Worm (Caenorhabditis elegans) whole organism, young adult: ENCODE measurements around the gene lgc-24.

Source experiments
- B0261.1 ChIP-seq: sonication (generic microtip); optimal IDR thresholded peaks from 2 replicates; lab custom pipeline; 2016; ENCODE audit warnings: mild to moderate bottlenecking, missing genetic modification characterization, moderate library complexity, missing compliant biosample characterization
- C06A6.2 ChIP-seq: fragments of 200-800 bp; sonication (Bioruptor generic); conservative IDR thresholded peaks from 2 replicates; pipeline ENCODE4 v1.3.6; 2022; ENCODE audit warnings: missing genetic modification characterization, missing compliant biosample characterization
- F39B2.1 ChIP-seq: fragments of 200-800 bp; sonication (Bioruptor generic); IDR thresholded peaks from 2 replicates; pipeline ENCODE4 v1.3.6; 2022; ENCODE audit warnings: missing genetic modification reagents, missing genetic modification characterization, missing compliant biosample characterization
- F57C9.4 ChIP-seq: sonication (generic microtip); optimal IDR thresholded peaks from 2 replicates; lab custom pipeline; 2017; ENCODE audit warnings: mild to moderate bottlenecking, missing genetic modification characterization, missing compliant biosample characterization
- T07F8.4 ChIP-seq: sonication (generic microtip); optimal IDR thresholded peaks from 2 replicates; lab custom pipeline; 2016; ENCODE audit warnings: mild to moderate bottlenecking, missing genetic modification characterization, moderate library complexity, missing compliant biosample characterization
- Y67H2A.10 ChIP-seq: fragments of 200-800 bp; sonication (Bioruptor generic); conservative IDR thresholded peaks from 2 replicates; pipeline ENCODE4 v1.3.6; 2022; ENCODE audit warnings: missing genetic modification reagents, missing genetic modification characterization, missing compliant biosample characterization
- aptf-2 ChIP-seq: fragments of 200-800 bp; sonication (Bioruptor generic); conservative IDR thresholded peaks from 2 replicates; pipeline ENCODE4 v1.3.6; 2022; ENCODE audit warnings: missing genetic modification reagents, missing genetic modification characterization, missing compliant biosample characterization
- attf-5 ChIP-seq: fragments of 200-800 bp; sonication (Bioruptor generic); optimal IDR thresholded peaks from 2 replicates; lab custom pipeline; 2018; ENCODE audit warnings: mild to moderate bottlenecking, missing genetic modification characterization, missing compliant biosample characterization
- ceh-100 ChIP-seq: fragments of 200-800 bp; sonication (Bioruptor generic); IDR thresholded peaks from 2 replicates; pipeline ENCODE4 v1.3.6; 2022; ENCODE audit warnings: missing genetic modification reagents, missing genetic modification characterization, missing compliant biosample characterization
- ceh-27 ChIP-seq: fragments of 200-800 bp; sonication (Bioruptor generic); optimal IDR thresholded peaks from 2 replicates; lab custom pipeline; 2018; ENCODE audit warnings: mild to moderate bottlenecking, missing genetic modification characterization, moderate library complexity, missing compliant biosample characterization
- ceh-58 ChIP-seq: fragments of 200-800 bp; sonication (Bioruptor generic); IDR thresholded peaks from 2 replicates; pipeline ENCODE4 v1.3.6; 2022; ENCODE audit warnings: missing genetic modification characterization, missing compliant biosample characterization
- gei-17 ChIP-seq: fragments of 200-800 bp; sonication (Bioruptor generic); optimal IDR thresholded peaks from 2 replicates; lab custom pipeline; 2018; ENCODE audit warnings: mild to moderate bottlenecking, missing genetic modification characterization, missing compliant biosample characterization
- him-1 ChIP-seq: sonication (generic microtip); optimal IDR thresholded peaks from 2 replicates; lab custom pipeline; 2016; ENCODE audit warnings: missing genotype, missing genetic modification reagents, missing genetic modification characterization, missing compliant biosample characterization
- hlh-12 ChIP-seq: sonication (generic microtip); optimal IDR thresholded peaks from 2 replicates; lab custom pipeline; 2016; ENCODE audit warnings: missing genetic modification characterization, missing compliant biosample characterization
- hmg-20 ChIP-seq: fragments of 200-800 bp; sonication (Bioruptor generic); IDR thresholded peaks from 2 replicates; pipeline ENCODE4 v1.3.6; 2022; ENCODE audit warnings: missing genetic modification reagents, missing genetic modification characterization, missing compliant biosample characterization
- hrde-1 ChIP-seq: sonication (generic microtip); optimal IDR thresholded peaks from 2 replicates; lab custom pipeline; 2016; ENCODE audit warnings: missing genetic modification characterization, mild to moderate bottlenecking, missing compliant biosample characterization, moderate library complexity, missing genotype, missing genetic modification reagents, borderline replicate concordance
- lin-40 ChIP-seq: sonication (generic microtip); optimal IDR thresholded peaks from 2 replicates; lab custom pipeline; 2016; ENCODE audit warnings: missing genetic modification characterization, mild to moderate bottlenecking, missing compliant biosample characterization, missing genotype, missing genetic modification reagents
- lin-54 ChIP-seq: fragments of 200-800 bp; sonication (Bioruptor generic); optimal IDR thresholded peaks from 2 replicates; lab custom pipeline; 2018; ENCODE audit warnings: mild to moderate bottlenecking, missing genetic modification characterization, missing compliant biosample characterization
- lsl-1 ChIP-seq: fragments of 200-800 bp; sonication (Bioruptor generic); optimal IDR thresholded peaks from 2 replicates; lab custom pipeline; 2018; ENCODE audit warnings: mild to moderate bottlenecking, missing genetic modification characterization, moderate library complexity, missing compliant biosample characterization
- lsy-27 ChIP-seq: sonication (generic microtip); optimal IDR thresholded peaks from 2 replicates; lab custom pipeline; 2017; ENCODE audit warnings: missing genetic modification characterization, mild to moderate bottlenecking, missing compliant biosample characterization, antibody characterized with exemption, missing genotype, borderline replicate concordance; ENCODE audit not compliant: insufficient read depth
- madf-3 ChIP-seq: fragments of 200-800 bp; sonication (Bioruptor generic); IDR thresholded peaks from 2 replicates; pipeline ENCODE4 v1.3.6; 2022; ENCODE audit warnings: missing genetic modification reagents, missing genetic modification characterization, missing compliant biosample characterization
- nfya-1 ChIP-seq: sonication (generic microtip); optimal IDR thresholded peaks from 2 replicates; lab custom pipeline; 2017; ENCODE audit warnings: antibody characterized with exemption, missing compliant biosample characterization, missing genetic modification characterization, borderline replicate concordance; ENCODE audit not compliant: insufficient read depth
- nfyb-1 ChIP-seq: fragments of 200-800 bp; sonication (Bioruptor generic); IDR thresholded peaks from 2 replicates; pipeline ENCODE4 v1.3.6; 2022; ENCODE audit warnings: missing genetic modification reagents, missing genetic modification characterization, missing compliant biosample characterization
- pha-4 ChIP-seq: fragments of 150-350 bp; sonication (generic microtip); optimal IDR thresholded peaks from 2 replicates; lab custom pipeline; 2014; ENCODE audit warnings: missing biosample characterization, missing genetic modification reagents, missing genetic modification characterization
- snpc-1.1 ChIP-seq: sonication (generic microtip); optimal IDR thresholded peaks from 2 replicates; lab custom pipeline; 2017; ENCODE audit warnings: missing genetic modification characterization, mild to moderate bottlenecking, missing compliant biosample characterization, antibody characterized with exemption, moderate library complexity, missing genotype, missing genetic modification reagents; ENCODE audit not compliant: insufficient read depth
- snpc-3.4 ChIP-seq: sonication (generic microtip); optimal IDR thresholded peaks from 2 replicates; lab custom pipeline; 2017; ENCODE audit warnings: missing genetic modification characterization, mild to moderate bottlenecking, missing compliant biosample characterization, antibody characterized with exemption, moderate library complexity, missing genotype, missing genetic modification reagents
- sptf-2 ChIP-seq: fragments of 200-800 bp; sonication (Bioruptor generic); optimal IDR thresholded peaks from 2 replicates; lab custom pipeline; 2018; ENCODE audit warnings: mild to moderate bottlenecking, missing genetic modification characterization, missing compliant biosample characterization
- tbp1 ChIP-seq: fragments of 200-800 bp; sonication (Bioruptor generic); optimal IDR thresholded peaks from 2 replicates; lab custom pipeline; 2018; ENCODE audit warnings: mild to moderate bottlenecking, missing genetic modification characterization, missing compliant biosample characterization
- tbx-9 ChIP-seq: sonication (generic microtip); optimal IDR thresholded peaks from 2 replicates; lab custom pipeline; 2016; ENCODE audit warnings: borderline replicate concordance, missing genetic modification characterization, inconsistent platforms, missing compliant biosample characterization
- xnd-1 ChIP-seq: sonication (generic microtip); optimal IDR thresholded peaks from 2 replicates; lab custom pipeline; 2016; ENCODE audit warnings: missing genotype, missing genetic modification reagents, missing genetic modification characterization, missing compliant biosample characterization
- ztf-18 ChIP-seq: sonication (generic microtip); optimal IDR thresholded peaks from 2 replicates; lab custom pipeline; 2016; ENCODE audit warnings: missing genotype, mild to moderate bottlenecking, missing genetic modification characterization, missing compliant biosample characterization
- ztf-25 ChIP-seq: fragments of 200-800 bp; sonication (Bioruptor generic); IDR thresholded peaks from 2 replicates; pipeline ENCODE4 v1.3.6; 2022; ENCODE audit warnings: missing genetic modification reagents, missing genetic modification characterization, missing compliant biosample characterization
- ztf-3 ChIP-seq: fragments of 200-800 bp; sonication (Bioruptor generic); optimal IDR thresholded peaks from 2 replicates; lab custom pipeline; 2018; ENCODE audit warnings: mild to moderate bottlenecking, missing genetic modification characterization, missing compliant biosample characterization

lgc-24 gene

DNA sequence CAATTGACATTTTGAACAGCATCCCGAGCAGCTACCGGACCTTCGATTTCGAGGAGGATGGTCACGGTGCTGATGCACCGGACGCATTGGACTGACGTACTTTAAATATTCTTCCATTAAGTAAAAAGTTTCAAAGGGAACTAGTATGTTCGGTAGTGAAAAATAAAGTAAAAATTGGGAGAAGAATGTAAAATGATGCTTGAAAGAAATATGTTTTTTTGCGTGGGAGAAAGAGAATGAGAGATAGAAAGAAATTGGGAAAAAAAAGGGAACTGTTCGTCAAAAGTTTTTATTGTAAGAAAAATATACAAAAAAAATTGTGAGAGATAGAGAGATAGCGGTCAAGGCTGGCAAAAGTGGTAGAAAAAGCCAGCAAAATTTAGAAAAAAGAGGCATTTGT lies 34.4 kb upstream of the lgc-24 start, which contains the start of gene tsp-20:
TSS of gene tsp-20 (minus strand) at position 101 of the 400 bp plus-strand sequence.
- TF ChIP-seq F57C9.4 (tag; lab: Kevin White, UChicago) (no peak), pha-4 (tag; lab: Kevin White, UChicago) (no peak)

DNA sequence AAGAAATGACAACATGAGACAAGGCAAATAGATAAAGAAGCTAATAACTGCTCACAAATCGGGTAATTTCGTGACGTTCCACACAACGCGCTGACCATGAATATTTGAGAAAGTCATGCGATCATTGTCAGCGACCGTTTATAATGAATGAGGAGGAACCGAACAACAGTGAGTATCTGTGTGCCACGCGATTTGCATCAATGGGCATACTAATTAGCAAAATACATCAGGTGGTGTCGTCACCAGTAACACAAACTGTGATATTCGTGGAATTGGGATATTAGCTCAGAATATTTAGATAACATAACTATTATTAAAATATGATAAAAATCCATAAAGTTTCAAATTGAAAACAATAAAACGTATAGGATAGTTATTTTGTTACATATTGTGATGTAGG lies 33.7 kb upstream of the lgc-24 start:
- TF ChIP-seq ceh-100 (no peak), ztf-25 (GFP tag; lab: Robert Waterston, UW) (no peak), attf-5 (GFP tag; lab: Kevin White, UChicago) (no peak), ceh-58 (GFP tag; lab: Robert Waterston, UW) (no peak), sptf-2 (GFP tag; lab: Kevin White, UChicago) (no peak), nfyb-1 (GFP tag; lab: Robert Waterston, UW) (no peak), him-1 (tag; lab: Kevin White, UChicago) (no peak), B0261.1 (tag; lab: Kevin White, UChicago) (no peak), hmg-20 (GFP tag; lab: Robert Waterston, UW) (no peak), F39B2.1 (GFP tag; lab: Robert Waterston, UW) (no peak)

DNA sequence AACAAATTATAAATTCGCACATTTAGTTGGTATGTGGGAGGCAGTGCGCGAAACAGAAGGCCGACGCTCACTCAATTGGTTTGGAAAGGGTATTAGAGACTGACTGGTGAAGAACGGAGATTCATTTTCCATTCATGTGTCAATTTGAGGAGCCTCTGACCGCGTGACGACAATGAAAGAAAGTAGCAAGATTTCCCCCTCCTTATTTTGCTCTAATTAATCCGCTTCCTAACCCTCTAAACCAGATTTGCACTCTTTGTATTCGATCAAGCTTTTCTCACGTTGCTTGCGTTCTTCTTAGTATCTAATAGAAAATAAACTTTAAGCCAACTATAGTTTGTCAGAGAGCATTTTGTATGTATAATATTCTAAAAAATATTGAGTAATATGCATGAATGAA lies 32.2 kb upstream of the lgc-24 start:
- TF ChIP-seq ceh-27 (GFP tag; lab: Kevin White, UChicago) (no peak), him-1 (tag; lab: Kevin White, UChicago) (no peak), Y67H2A.10 (GFP tag; lab: Robert Waterston, UW) (no peak), snpc-3.4 (tag; lab: Kevin White, UChicago) (no peak), gei-17 (no peak), hrde-1 (no peak), madf-3 (no peak), ztf-18 (tag; lab: Kevin White, UChicago) (no peak), lin-40 (tag; lab: Kevin White, UChicago) (no peak), F57C9.4 (tag; lab: Kevin White, UChicago) (no peak), C06A6.2 (GFP tag; lab: Robert Waterston, UW) (no peak), nfya-1 (tag; lab: Kevin White, UChicago) (no peak), hlh-12 (tag; lab: Kevin White, UChicago) (no peak), lsy-27 (no peak), T07F8.4 (tag; lab: Kevin White, UChicago) (no peak), tbx-9 (no peak), tbp1 (no peak), lsl-1 (GFP tag; lab: Kevin White, UChicago) (no peak), lin-54 (GFP tag; lab: Kevin White, UChicago) (no peak), aptf-2 (GFP tag; lab: Robert Waterston, UW) (no peak)

DNA sequence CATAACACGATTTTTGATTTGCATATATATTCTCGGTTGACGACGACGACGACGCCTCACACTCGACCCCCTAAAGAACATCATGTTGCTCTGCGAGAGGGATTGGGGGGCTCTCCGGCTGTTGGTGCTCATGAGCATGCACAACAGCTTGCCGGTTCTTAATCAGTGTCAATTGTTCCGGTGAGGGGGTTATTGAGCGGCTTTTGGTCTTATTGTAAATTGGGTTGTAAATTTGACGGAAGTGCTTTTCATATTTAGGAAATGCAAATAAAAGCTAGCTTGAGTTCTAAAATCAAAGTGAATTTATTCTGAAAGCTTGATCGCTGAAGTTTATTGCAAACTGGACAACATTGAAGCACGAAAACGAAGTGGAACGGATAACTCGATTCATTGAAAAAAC lies 30.4 kb upstream of the lgc-24 start:
- TF ChIP-seq snpc-1.1 (tag; lab: Kevin White, UChicago) (no peak), aptf-2 (GFP tag; lab: Robert Waterston, UW) (no peak), ztf-18 (tag; lab: Kevin White, UChicago) (no peak), xnd-1 (no peak), ztf-3 (GFP tag; lab: Kevin White, UChicago) (no peak)
